Worm (Caenorhabditis elegans) whole organism, late embryonic: ENCODE results near the gene Y34B4A.7.
A peak's percentile ranks its signal among the peaks of the same experiment; 100 is the strongest.

ENCODE experiments used
- C08G9.2 ChIP-seq: sonication (generic microtip); optimal IDR thresholded peaks from 2 replicates; lab custom pipeline; 2016; ENCODE audit warnings: mild to moderate bottlenecking, missing genetic modification characterization, moderate library complexity, missing compliant biosample characterization
- C38D4.7 ChIP-seq: fragments of 200-800 bp; sonication (Bioruptor generic); optimal IDR thresholded peaks from 2 replicates; lab custom pipeline; 2018; ENCODE audit warnings: mild to moderate bottlenecking, missing genetic modification characterization, moderate library complexity, missing compliant biosample characterization
- K02D7.2 ChIP-seq: sonication (generic microtip); optimal IDR thresholded peaks from 2 replicates; lab custom pipeline; 2017; ENCODE audit warnings: mild to moderate bottlenecking, missing genetic modification characterization, missing compliant biosample characterization
- T23F11.4 ChIP-seq: fragments of 200-800 bp; sonication (Bioruptor generic); optimal IDR thresholded peaks from 2 replicates; lab custom pipeline; 2018; ENCODE audit warnings: mild to moderate bottlenecking, missing genetic modification characterization, missing compliant biosample characterization
- ceh-14 ChIP-seq: sonication (generic microtip); optimal IDR thresholded peaks from 2 replicates; lab custom pipeline; 2016; ENCODE audit warnings: missing genotype, missing genetic modification characterization, missing compliant biosample characterization
- ceh-18 ChIP-seq: sonication (generic microtip); optimal IDR thresholded peaks from 2 replicates; lab custom pipeline; 2016; ENCODE audit warnings: missing genetic modification characterization, missing compliant biosample characterization
- ceh-19 ChIP-seq: fragments of 200-800 bp; sonication (Bioruptor generic); optimal IDR thresholded peaks from 2 replicates; lab custom pipeline; 2018; ENCODE audit warnings: mild to moderate bottlenecking, missing genetic modification characterization, missing compliant biosample characterization
- ceh-2 ChIP-seq: sonication (generic microtip); optimal IDR thresholded peaks from 2 replicates; lab custom pipeline; 2016; ENCODE audit warnings: missing genotype, missing genetic modification characterization, missing compliant biosample characterization
- ceh-24 ChIP-seq: sonication (generic microtip); optimal IDR thresholded peaks from 2 replicates; lab custom pipeline; 2016; ENCODE audit warnings: mild to moderate bottlenecking, missing genetic modification characterization, missing compliant biosample characterization
- ceh-34 ChIP-seq: sonication (generic microtip); optimal IDR thresholded peaks from 2 replicates; lab custom pipeline; 2016; ENCODE audit warnings: mild to moderate bottlenecking, missing genetic modification characterization, missing compliant biosample characterization
- ceh-45 ChIP-seq: fragments of 200-800 bp; sonication (Bioruptor generic); IDR thresholded peaks from 2 replicates; pipeline ENCODE4 v1.3.6; 2022; ENCODE audit warnings: missing genetic modification reagents, missing genetic modification characterization, missing compliant biosample characterization
- ceh-48 ChIP-seq: sonication (generic microtip); optimal IDR thresholded peaks from 2 replicates; lab custom pipeline; 2016; ENCODE audit warnings: missing genetic modification characterization, inconsistent platforms, missing compliant biosample characterization
- che-1 ChIP-seq: sonication (generic microtip); optimal IDR thresholded peaks from 2 replicates; lab custom pipeline; 2016; ENCODE audit warnings: mild to moderate bottlenecking, missing genetic modification characterization, missing compliant biosample characterization
- elt-4 ChIP-seq: sonication (generic microtip); optimal IDR thresholded peaks from 2 replicates; lab custom pipeline; 2016; ENCODE audit warnings: missing genetic modification characterization, missing compliant biosample characterization
- eyg-1 ChIP-seq: sonication (generic microtip); optimal IDR thresholded peaks from 2 replicates; lab custom pipeline; 2016; ENCODE audit warnings: missing genotype, missing genetic modification characterization, missing compliant biosample characterization
- gmeb-2 ChIP-seq: sonication (generic microtip); optimal IDR thresholded peaks from 2 replicates; lab custom pipeline; 2016; ENCODE audit warnings: missing genetic modification characterization, inconsistent platforms, missing compliant biosample characterization
- hlh-13 ChIP-seq: fragments of 200-800 bp; sonication (Bioruptor generic); optimal IDR thresholded peaks from 2 replicates; lab custom pipeline; 2018; ENCODE audit warnings: mild to moderate bottlenecking, missing genetic modification characterization, missing compliant biosample characterization
- hlh-30 ChIP-seq: sonication (generic microtip); optimal IDR thresholded peaks from 2 replicates; lab custom pipeline; 2017; ENCODE audit warnings: antibody characterized with exemption, missing genetic modification characterization, missing compliant biosample characterization; ENCODE audit not compliant: insufficient read depth
- hlh-8 ChIP-seq: sonication (generic microtip); optimal IDR thresholded peaks from 2 replicates; lab custom pipeline; 2016; ENCODE audit warnings: missing genotype, missing genetic modification characterization, missing compliant biosample characterization
- lim-6 ChIP-seq: sonication (generic microtip); optimal IDR thresholded peaks from 2 replicates; lab custom pipeline; 2016; ENCODE audit warnings: missing genetic modification characterization, missing compliant biosample characterization
- mec-3 ChIP-seq: sonication (generic microtip); optimal IDR thresholded peaks from 2 replicates; lab custom pipeline; 2016; ENCODE audit warnings: borderline replicate concordance, missing genetic modification characterization, missing compliant biosample characterization
- nhr-232 ChIP-seq: sonication (generic microtip); optimal IDR thresholded peaks from 2 replicates; lab custom pipeline; 2016; ENCODE audit warnings: missing genetic modification characterization, missing compliant biosample characterization
- odd-2 ChIP-seq: sonication (generic microtip); optimal IDR thresholded peaks from 2 replicates; lab custom pipeline; 2017; ENCODE audit warnings: antibody characterized with exemption, mild to moderate bottlenecking, missing genetic modification characterization, missing compliant biosample characterization
- pag-3 ChIP-seq: sonication (generic microtip); optimal IDR thresholded peaks from 2 replicates; lab custom pipeline; 2016; ENCODE audit warnings: missing compliant biosample characterization, missing genetic modification characterization, borderline replicate concordance
- pha-4 ChIP-seq: fragments of 150-350 bp; optimal IDR thresholded peaks from 2 replicates; lab custom pipeline; 2018; ENCODE audit warnings: missing biosample characterization, missing genetic modification reagents, missing genetic modification characterization
- ref-2 ChIP-seq: sonication (generic microtip); optimal IDR thresholded peaks from 2 replicates; lab custom pipeline; 2016; ENCODE audit warnings: missing genetic modification characterization, missing compliant biosample characterization
- rnt-1 ChIP-seq: sonication (generic microtip); optimal IDR thresholded peaks from 2 replicates; lab custom pipeline; 2016; ENCODE audit warnings: missing genetic modification characterization, missing compliant biosample characterization
- sdc-2 ChIP-seq: sonication (generic microtip); optimal IDR thresholded peaks from 2 replicates; lab custom pipeline; 2016; ENCODE audit warnings: missing genotype, missing genetic modification characterization, missing compliant biosample characterization
- sox-2 ChIP-seq: fragments of 200-800 bp; sonication (Bioruptor generic); IDR thresholded peaks from 2 replicates; pipeline ENCODE4 v1.3.6; 2022; ENCODE audit warnings: missing genetic modification reagents, missing genetic modification characterization, missing compliant biosample characterization
- tbx-7 ChIP-seq: sonication (generic microtip); optimal IDR thresholded peaks from 2 replicates; lab custom pipeline; 2016; ENCODE audit warnings: missing genotype, missing genetic modification characterization, missing compliant biosample characterization
- ttx-3 ChIP-seq: sonication (generic microtip); optimal IDR thresholded peaks from 2 replicates; lab custom pipeline; 2016; ENCODE audit warnings: missing genetic modification reagents, missing genetic modification characterization, missing compliant biosample characterization
- unc-3 ChIP-seq, 2 experiments: fragments of 200-800 bp in 1 of 2; sonication (Bioruptor generic) in 1 of 2; sonication (generic microtip) in 1 of 2; conservative IDR thresholded peaks in 1 of 2; optimal IDR thresholded peaks in 1 of 2; 2 replicates each; pipeline versions ENCODE4 v1.3.6 to Lab custom; 2016 to 2022; ENCODE audit warnings: missing compliant biosample characterization in 2 of 2, missing genetic modification characterization in 2 of 2, missing genetic modification reagents in 1 of 2
- unc-55 ChIP-seq: sonication (generic microtip); optimal IDR thresholded peaks from 2 replicates; lab custom pipeline; 2017; ENCODE audit warnings: missing biosample characterization, missing genetic modification reagents, missing genetic modification characterization
- unc-86 ChIP-seq: sonication (generic microtip); optimal IDR thresholded peaks from 2 replicates; lab custom pipeline; 2016; ENCODE audit warnings: missing genetic modification characterization, missing compliant biosample characterization

Gene Y34B4A.7

ce11 chrX:5205561-5205960 is 38.6 kb upstream of the Y34B4A.7 start, which contains the start of gene H28G03.2 (continued):
- TF ChIP-seq tbx-7 (no peak), ref-2 (peak; percentile 33), che-1 (tag; lab: Kevin White, UChicago) (no peak), unc-55 (GFP tag; lab: Kevin White, UChicago) (no peak), ttx-3 (tag; lab: Kevin White, UChicago) (no peak), nhr-232 (no peak), pha-4 (tag; lab: Kevin White, UChicago) (no peak), C38D4.7 (no peak), odd-2 (tag; lab: Kevin White, UChicago) (no peak), mec-3 (tag; lab: Kevin White, UChicago) (no peak), lim-6 (tag; lab: Kevin White, UChicago) (no peak), T23F11.4 (GFP tag; lab: Kevin White, UChicago) (no peak), unc-3 (GFP tag; conservative IDR thresholded peaks at IDR 0.05; lab: Robert Waterston, UW) (no peak), unc-3 (tag; optimal IDR thresholded peaks at IDR 0.05; lab: Kevin White, UChicago) (no peak), ceh-24 (tag; lab: Kevin White, UChicago) (no peak), pag-3 (tag; lab: Kevin White, UChicago) (no peak)
- TF ChIP-seq, all 69 proteins: peak for 8

- TF ChIP-seq hlh-30 (tag; lab: Kevin White, UChicago) (no peak), elt-4 (tag; lab: Kevin White, UChicago) (no peak), ceh-48 (tag; lab: Kevin White, UChicago) (no peak), mec-3 (tag; lab: Kevin White, UChicago) (no peak), ceh-14 (tag; lab: Kevin White, UChicago) (no peak), pha-4 (tag; lab: Kevin White, UChicago) (no peak), hlh-8 (tag; lab: Kevin White, UChicago) (no peak), sox-2 (GFP tag; lab: Robert Waterston, UW) (no peak), sdc-2 (no peak), rnt-1 (tag; lab: Kevin White, UChicago) (no peak), ceh-45 (GFP tag; lab: Robert Waterston, UW) (no peak)
- TF ChIP-seq, all 69 proteins: peak for 0
Measured at ce11 chrX:5207819-5208218, 36.3 kb upstream of the Y34B4A.7 start.

- TF ChIP-seq sdc-2 (no peak), ceh-18 (peak; percentile 1), C08G9.2 (tag; lab: Kevin White, UChicago) (no peak), eyg-1 (no peak), ref-2 (no peak), hlh-8 (tag; lab: Kevin White, UChicago) (no peak), ceh-19 (GFP tag; lab: Kevin White, UChicago) (peak; percentile 5), hlh-13 (GFP tag; lab: Kevin White, UChicago) (no peak), ceh-34 (tag; lab: Kevin White, UChicago) (peak; percentile 88), K02D7.2 (tag; lab: Kevin White, UChicago) (no peak)
Measured at ce11 chrX:5208326-5208725, 35.8 kb upstream of the Y34B4A.7 start.

ce11 chrX:5208831-5209230 is 35.3 kb upstream of the Y34B4A.7 start:
- TF ChIP-seq C08G9.2 (tag; lab: Kevin White, UChicago) (no peak), gmeb-2 (tag; lab: Kevin White, UChicago) (no peak), tbx-7 (no peak), ceh-34 (tag; lab: Kevin White, UChicago) (no peak), unc-86 (no peak), ceh-2 (no peak), che-1 (tag; lab: Kevin White, UChicago) (no peak)
